Worm (Caenorhabditis elegans): ENCODE measurements around the gene rpl-35.

rpl-35 gene

ce11 chrIII:7837567-7837966 lies 17.4 kb upstream of the rpl-35 start (continued):
- TF ChIP-seq irx-1 (tag; optimal IDR thresholded peaks at IDR 0.05) (no peak), nhr-11 (tag; optimal IDR thresholded peaks at IDR 0.05) (no peak), nhr-19 (GFP tag; conservative IDR thresholded peaks at IDR 0.05) (no peak), nhr-71 (tag; optimal IDR thresholded peaks at IDR 0.05) (peak; percentile 5), lin-35 (GFP tag; optimal IDR thresholded peaks at IDR 0.05) (no peak), hpl-2 (GFP tag; optimal IDR thresholded peaks at IDR 0.05) (no peak), nhr-28 (tag; optimal IDR thresholded peaks at IDR 0.05) (no peak), ztf-11 (tag; optimal IDR thresholded peaks at IDR 0.05) (no peak), dsc-1 (tag; optimal IDR thresholded peaks at IDR 0.05) (peak; percentile 97), nhr-90 (tag; optimal IDR thresholded peaks at IDR 0.05; ENCODE audit: poor library complexity) (no peak), aly-2 (tag; optimal IDR thresholded peaks at IDR 0.05) (no peak), nhr-76 (tag; optimal IDR thresholded peaks at IDR 0.05) (no peak)

DNA sequence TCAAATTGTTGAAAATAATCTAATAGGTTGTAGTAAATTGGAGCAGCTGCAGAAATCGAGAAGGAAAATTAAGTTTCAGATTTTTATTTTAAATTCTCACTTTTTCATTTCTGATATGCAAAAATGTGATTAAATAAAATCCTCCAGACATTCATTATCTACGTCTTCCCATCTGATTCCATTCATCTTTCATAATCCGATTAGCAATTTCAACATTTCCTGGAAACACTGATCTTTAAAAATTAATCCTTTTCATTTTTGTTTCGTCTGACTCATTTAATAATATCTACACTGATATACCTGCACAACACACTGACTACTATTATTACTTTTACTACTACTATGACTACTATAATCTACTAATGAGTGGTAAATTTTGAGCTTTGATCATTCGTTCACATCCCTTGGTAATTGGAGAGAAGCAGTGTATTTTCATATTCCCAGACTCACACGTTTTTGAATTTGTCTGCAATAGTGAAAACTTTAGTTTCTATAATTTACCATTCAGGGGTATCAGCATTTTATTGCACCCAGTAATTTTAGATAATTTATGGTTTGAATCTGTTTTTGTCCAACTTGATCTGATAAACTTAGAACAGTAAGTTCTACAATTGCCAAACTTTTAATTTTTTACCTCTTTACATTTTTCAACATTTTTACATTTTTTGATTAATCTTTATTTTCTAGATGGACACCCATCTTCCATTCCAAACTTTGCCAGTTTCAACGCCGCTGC lies 15.9 kb upstream of the rpl-35 start, which contains the start of gene ceh-23:
Gene ceh-23, plus strand, starts transcription at position 686 of the 736 bp plus-strand sequence.
- TF ChIP-seq ztf-4 (tag; optimal IDR thresholded peaks at IDR 0.05) (no peak), egl-13 (tag; optimal IDR thresholded peaks at IDR 0.05) (peak; percentile 38), fkh-8 (tag; optimal IDR thresholded peaks at IDR 0.05) (peak; percentile 61), nhr-47 (tag; optimal IDR thresholded peaks at IDR 0.05) (peak; percentile 57), jun-1 (tag; optimal IDR thresholded peaks at IDR 0.05) (no peak), ceh-8 (GFP tag; optimal IDR thresholded peaks at IDR 0.05) (peak; percentile 43), ceh-90 (tag; optimal IDR thresholded peaks at IDR 0.05) (no peak), nhr-71 (tag; optimal IDR thresholded peaks at IDR 0.05) (peak; percentile 38), sox-4 (tag; optimal IDR thresholded peaks at IDR 0.05) (peak; percentile 14), pax-3 (tag; optimal IDR thresholded peaks at IDR 0.05) (peak; percentile 76), dsc-1 (tag; optimal IDR thresholded peaks at IDR 0.05) (peak; percentile 96), nhr-20 (tag; optimal IDR thresholded peaks at IDR 0.05) (peak; percentile 16), lsy-2 (tag; optimal IDR thresholded peaks at IDR 0.05) (peak in 1 of 2 experiments; percentile 2), nhr-11 (tag; optimal IDR thresholded peaks at IDR 0.05) (peak; percentile 29)

DNA sequence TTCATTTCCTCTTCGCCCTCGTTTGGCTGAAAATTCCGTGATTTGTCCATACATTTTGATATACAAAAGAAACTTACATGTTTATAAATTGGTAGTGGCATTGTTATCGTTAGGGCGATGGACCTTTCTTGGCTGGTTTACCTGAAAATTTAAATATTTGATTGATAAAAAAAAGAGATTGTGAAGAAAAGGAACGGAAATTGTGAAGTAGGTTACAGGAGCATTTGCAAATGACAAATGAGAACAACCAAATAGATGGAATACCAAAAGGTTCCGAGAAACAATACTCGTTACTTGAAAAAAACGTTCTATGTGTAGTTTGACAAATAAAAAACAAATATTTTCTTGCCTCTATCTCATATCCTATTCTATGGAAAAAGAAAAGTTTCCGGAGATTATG lies 11.4 kb upstream of the rpl-35 start, which contains the start of gene ZK652.8:
Gene ZK652.8, minus strand, starts transcription at position 101 of the 400 bp plus-strand sequence.
- no peak for TF ChIP-seq unc-130 (tag; optimal IDR thresholded peaks at IDR 0.05)
- TF ChIP-seq efl-1 (optimal IDR thresholded peaks at IDR 0.05) = no peak
- no peak for TF ChIP-seq efl-1 (GFP tag; optimal IDR thresholded peaks at IDR 0.05 in 1 of 2)
- no peak for TF ChIP-seq swsn-7 (tag; optimal IDR thresholded peaks at IDR 0.05)
- TF ChIP-seq unc-30 (tag; optimal IDR thresholded peaks at IDR 0.05) = no peak
- TF ChIP-seq lin-35 (GFP tag; optimal IDR thresholded peaks at IDR 0.05) = no peak
- no peak for TF ChIP-seq elt-2 (tag; optimal IDR thresholded peaks at IDR 0.05)

DNA sequence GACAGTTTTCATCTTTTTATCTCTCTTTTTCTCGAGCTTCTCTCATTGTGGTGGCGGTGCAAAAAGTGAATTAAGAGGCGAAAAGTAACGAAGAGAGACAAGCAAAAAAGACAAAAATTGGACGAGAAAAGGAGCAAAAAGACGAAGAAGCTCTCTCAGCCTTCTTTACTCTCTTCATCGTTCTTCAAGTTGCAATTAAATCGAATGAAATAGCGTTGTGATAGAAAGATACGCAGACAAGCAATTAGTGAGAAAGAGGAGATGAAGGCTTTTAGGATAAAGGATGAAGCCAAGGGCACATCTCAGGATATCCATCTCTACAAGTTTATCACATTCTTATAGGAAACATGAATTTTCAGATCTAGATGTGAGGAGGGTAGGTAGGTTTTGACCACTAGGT lies 6.8 kb upstream of the rpl-35 start:
- TF ChIP-seq blmp-1 (tag; optimal IDR thresholded peaks at IDR 0.05) (no peak), egl-27 (tag; optimal IDR thresholded peaks at IDR 0.05) (no peak), lin-35 (GFP tag; optimal IDR thresholded peaks at IDR 0.05) (no peak), isw-1 (GFP tag; IDR thresholded peaks at IDR 0.05) (no peak), pqm-1 (tag; optimal IDR thresholded peaks at IDR 0.05) (no peak), nhr-20 (tag; optimal IDR thresholded peaks at IDR 0.05) (no peak), unc-86 (tag; optimal IDR thresholded peaks at IDR 0.05) (no peak), C34B4.2 (tag; optimal IDR thresholded peaks at IDR 0.05) (no peak), C04F5.9 (tag; optimal IDR thresholded peaks at IDR 0.05) (no peak), lin-13 (GFP tag; optimal IDR thresholded peaks at IDR 0.05) (no peak), mdl-1 (tag; optimal IDR thresholded peaks at IDR 0.05) (no peak), ceh-63 (GFP tag; optimal IDR thresholded peaks at IDR 0.05) (no peak), efl-3 (GFP tag; optimal IDR thresholded peaks at IDR 0.05) (no peak), dsc-1 (tag; optimal IDR thresholded peaks at IDR 0.05) (no peak), nhr-71 (tag; optimal IDR thresholded peaks at IDR 0.05) (peak; percentile 23), lsy-2 (tag; optimal IDR thresholded peaks at IDR 0.05) (peak; percentile 2 to 38), F16B12.6 (tag; optimal IDR thresholded peaks at IDR 0.05) (no peak), egl-13 (tag; optimal IDR thresholded peaks at IDR 0.05) (no peak), lin-14 (GFP tag; optimal IDR thresholded peaks at IDR 0.05) (peak; percentile 74), efl-1 (optimal IDR thresholded peaks at IDR 0.05) (peak in 1 of 2 experiments; percentile 24), efl-1 (GFP tag; optimal IDR thresholded peaks at IDR 0.05 in 1 of 2) (peak in 1 of 2 experiments; percentile 75), rnt-1 (tag; optimal IDR thresholded peaks at IDR 0.05) (peak; percentile 41), nhr-90 (tag; optimal IDR thresholded peaks at IDR 0.05; ENCODE audit: poor library complexity) (no peak)

All from whole organism, L1 larva.